Worm (Caenorhabditis elegans): ENCODE results near the gene C17G10.10.
A peak's percentile ranks its signal among the peaks of the same experiment; 100 is the strongest.

Gene C17G10.10

ce11 chrII:5574925-5575324 is 24.3 kb downstream of the C17G10.10 start (continued):
- TF ChIP-seq rbr-2 (tag; optimal IDR thresholded peaks at IDR 0.05) (no peak), T26A8.4 (GFP tag; IDR thresholded peaks at IDR 0.05) (peak; percentile 60; the same call in 1 of the 2 replicates), ceh-28 (tag; optimal IDR thresholded peaks at IDR 0.05) (no peak), daf-19 (GFP tag; conservative IDR thresholded peaks at IDR 0.05) (no peak), dmd-9 (GFP tag; IDR thresholded peaks at IDR 0.05) (no peak), sdz-12 (GFP tag; optimal IDR thresholded peaks at IDR 0.05) (no peak), mdl-1 (tag; optimal IDR thresholded peaks at IDR 0.05) (no peak), lin-13 (GFP tag; optimal IDR thresholded peaks at IDR 0.05) (no peak), daf-16 (GFP tag; optimal IDR thresholded peaks at IDR 0.05) (peak in 1 of 2 experiments; percentile 24), daf-16 (tag; optimal IDR thresholded peaks at IDR 0.05) (no peak), spr-3 (GFP tag; optimal IDR thresholded peaks at IDR 0.05) (no peak), dmd-6 (GFP tag; IDR thresholded peaks at IDR 0.05) (peak; percentile 38), zip-11 (GFP tag; IDR thresholded peaks at IDR 0.05) (no peak), ctbp-1 (GFP tag; IDR thresholded peaks at IDR 0.05) (0 out of 2 replicates have a peak, but pooled peaks have one; percentile 15), Y5F2A.4 (GFP tag; optimal IDR thresholded peaks at IDR 0.05) (no peak), lir-3 (tag; optimal IDR thresholded peaks at IDR 0.05) (no peak), ceh-44 (GFP tag; IDR thresholded peaks at IDR 0.05) (no peak), aha-1 (tag) (peak; percentile 56), nhr-11 (tag; optimal IDR thresholded peaks at IDR 0.05) (no peak), nhr-10 (tag; optimal IDR thresholded peaks at IDR 0.05) (no peak), fos-1 (tag; optimal IDR thresholded peaks at IDR 0.05) (no peak), arid-1 (GFP tag; conservative IDR thresholded peaks at IDR 0.05) (no peak), php-3 (GFP tag; IDR thresholded peaks at IDR 0.05) (no peak), saeg-2 (GFP tag; IDR thresholded peaks at IDR 0.05) (no peak), F37D6.2 (tag; optimal IDR thresholded peaks at IDR 0.05) (no peak), ZK546.5 (tag; optimal IDR thresholded peaks at IDR 0.05) (no peak), Y75B8A.6 (GFP tag; IDR thresholded peaks at IDR 0.05) (0 out of 2 replicates have a peak, but pooled peaks have one; percentile 24), mep-1 (tag; optimal IDR thresholded peaks at IDR 0.05) (peak; percentile 42), nhr-25 (tag; optimal IDR thresholded peaks at IDR 0.05; ENCODE audit: borderline replicate concordance, insufficient read depth) (no peak), egl-43 (GFP tag; IDR thresholded peaks at IDR 0.05) (no peak), R02D3.7 (tag; optimal IDR thresholded peaks at IDR 0.05) (no peak), nhr-48 (tag; optimal IDR thresholded peaks at IDR 0.05) (no peak), nhr-42 (GFP tag; IDR thresholded peaks at IDR 0.05) (no peak), nhr-77 (tag; optimal IDR thresholded peaks at IDR 0.05) (no peak), T20F7.1 (GFP tag; optimal IDR thresholded peaks at IDR 0.05) (peak; percentile 2), nhr-102 (tag; optimal IDR thresholded peaks at IDR 0.05) (peak; percentile 64), F44E2.7 (GFP tag; IDR thresholded peaks at IDR 0.05) (no peak)

- TF ChIP-seq ceh-20 (GFP tag; IDR thresholded peaks at IDR 0.05) (peak; percentile 49; the same call in 1 of the 2 replicates), nhr-76 (tag; optimal IDR thresholded peaks at IDR 0.05) (no peak), T26A8.4 (GFP tag; IDR thresholded peaks at IDR 0.05) (no peak), egl-43 (GFP tag; IDR thresholded peaks at IDR 0.05) (no peak), lin-1 (GFP tag; IDR thresholded peaks at IDR 0.05) (peak; percentile 32; the same call in 1 of the 2 replicates), dmd-6 (GFP tag; IDR thresholded peaks at IDR 0.05) (peak; percentile 57), mes-2 (tag; optimal IDR thresholded peaks at IDR 0.05; ENCODE audit: poor library complexity, severe bottlenecking) (peak; percentile 22), nhr-102 (tag; optimal IDR thresholded peaks at IDR 0.05) (no peak), attf-4 (tag; optimal IDR thresholded peaks at IDR 0.05) (no peak), hlh-11 (tag; optimal IDR thresholded peaks at IDR 0.05) (peak; percentile 64), nhr-11 (tag; optimal IDR thresholded peaks at IDR 0.05) (no peak), pqm-1 (tag; optimal IDR thresholded peaks at IDR 0.05) (no peak), nhr-77 (tag; optimal IDR thresholded peaks at IDR 0.05) (no peak), pha-4 (GFP tag; IDR thresholded peaks at IDR 0.05) (no peak), pha-4 (tag; optimal IDR thresholded peaks at IDR 0.05) (no peak), Y5F2A.4 (GFP tag; optimal IDR thresholded peaks at IDR 0.05) (no peak), spr-3 (GFP tag; optimal IDR thresholded peaks at IDR 0.05) (no peak), T20F7.1 (GFP tag; optimal IDR thresholded peaks at IDR 0.05) (peak; percentile 13), nhr-48 (tag; optimal IDR thresholded peaks at IDR 0.05) (peak; percentile 58), nhr-6 (tag; optimal IDR thresholded peaks at IDR 0.05) (peak; percentile 19), aha-1 (tag) (peak; percentile 82), nhr-42 (GFP tag; IDR thresholded peaks at IDR 0.05) (no peak), dpl-1 (GFP tag; optimal IDR thresholded peaks at IDR 0.05) (peak; percentile 22), ztf-11 (tag; optimal IDR thresholded peaks at IDR 0.05) (no peak), ceh-62 (tag; optimal IDR thresholded peaks at IDR 0.05) (no peak), mep-1 (tag; optimal IDR thresholded peaks at IDR 0.05) (peak; percentile 57)
Measured at ce11 chrII:5572082-5572746, 27.0 kb downstream of the C17G10.10 start.

All from whole organism, L4 larva.